Worm (Caenorhabditis elegans): Measurements from ENCODE around the gene Y48G9A.9.

The Y48G9A.9 gene

DNA sequence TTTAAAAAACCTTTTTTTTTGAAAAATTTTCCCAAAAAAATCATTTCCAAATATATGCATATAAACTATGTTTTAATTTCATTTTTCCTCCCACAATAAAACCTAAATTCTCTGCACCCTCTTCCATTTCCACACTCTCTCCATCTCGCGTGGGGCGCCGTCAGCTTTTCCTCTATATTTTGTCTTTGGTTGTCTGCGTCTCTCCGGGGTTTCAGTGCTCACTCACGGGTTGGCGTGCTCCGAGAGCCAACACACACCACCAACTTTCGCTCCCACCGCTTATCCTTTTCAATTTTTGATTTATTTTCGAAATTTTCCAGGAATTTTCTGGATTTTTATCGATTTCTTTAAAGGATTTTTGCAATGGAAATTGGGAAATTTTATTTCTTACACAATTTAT lies 3.1 kb upstream of the Y48G9A.9 start:
- TF ChIP-seq nhr-77 (tag; optimal IDR thresholded peaks at IDR 0.05) (no peak), ces-1 (GFP tag; optimal IDR thresholded peaks at IDR 0.05) (no peak), ets-5 (GFP tag; IDR thresholded peaks at IDR 0.05) (no peak), grh-1 (GFP tag; IDR thresholded peaks at IDR 0.05) (no peak), efl-1 (optimal IDR thresholded peaks at IDR 0.05) (peak; percentile 46), efl-1 (GFP tag; optimal IDR thresholded peaks at IDR 0.05 in 1 of 2) (peak in 1 of 2 experiments; percentile 31), ceh-8 (GFP tag; optimal IDR thresholded peaks at IDR 0.05) (no peak), nhr-19 (GFP tag; conservative IDR thresholded peaks at IDR 0.05) (0 out of 2 replicates have a peak, but pooled peaks have one; percentile 10), isw-1 (GFP tag; IDR thresholded peaks at IDR 0.05) (no peak), C04F5.9 (tag; optimal IDR thresholded peaks at IDR 0.05) (no peak), fkh-8 (tag; optimal IDR thresholded peaks at IDR 0.05) (peak; percentile 38), hlh-17 (GFP tag; optimal IDR thresholded peaks at IDR 0.05; ENCODE audit: borderline replicate concordance) (no peak), mef-2 (tag; optimal IDR thresholded peaks at IDR 0.05) (no peak), nhr-76 (tag; optimal IDR thresholded peaks at IDR 0.05) (no peak), blmp-1 (tag; optimal IDR thresholded peaks at IDR 0.05) (no peak), mab-9 (GFP tag; IDR thresholded peaks at IDR 0.05) (no peak), nhr-90 (tag; optimal IDR thresholded peaks at IDR 0.05; ENCODE audit: poor library complexity) (no peak), elt-2 (tag; optimal IDR thresholded peaks at IDR 0.05) (peak; percentile 1), nhr-85 (tag) (no peak), fkh-10 (GFP tag; optimal IDR thresholded peaks at IDR 0.05) (no peak), ztf-11 (tag; optimal IDR thresholded peaks at IDR 0.05) (no peak), nhr-11 (tag; optimal IDR thresholded peaks at IDR 0.05) (no peak), lin-39 (tag; optimal IDR thresholded peaks at IDR 0.05) (no peak), dpl-1 (GFP tag; optimal IDR thresholded peaks at IDR 0.05) (peak in 1 of 3 experiments; percentile 2), nhr-47 (tag; optimal IDR thresholded peaks at IDR 0.05) (no peak), Y116A8C.19 (tag; optimal IDR thresholded peaks at IDR 0.05; ENCODE audit: borderline replicate concordance) (no peak), pax-3 (tag; optimal IDR thresholded peaks at IDR 0.05) (no peak), unc-130 (tag; optimal IDR thresholded peaks at IDR 0.05) (no peak), nhr-71 (tag; optimal IDR thresholded peaks at IDR 0.05) (peak; percentile 61), nhr-84 (tag; optimal IDR thresholded peaks at IDR 0.05) (no peak), hpl-2 (GFP tag; optimal IDR thresholded peaks at IDR 0.05) (no peak), C16A3.4 (tag; optimal IDR thresholded peaks at IDR 0.05) (no peak), ama-1 (optimal IDR thresholded peaks at IDR 0.05) (no peak), fkh-4 (tag; optimal IDR thresholded peaks at IDR 0.05; ENCODE audit: borderline replicate concordance) (no peak), lir-3 (tag; optimal IDR thresholded peaks at IDR 0.05; ENCODE audit: poor library complexity) (no peak), xbp-1 (tag; optimal IDR thresholded peaks at IDR 0.05) (no peak), mep-1 (tag; optimal IDR thresholded peaks at IDR 0.05) (peak; percentile 9), lin-35 (GFP tag; optimal IDR thresholded peaks at IDR 0.05) (peak in 1 of 2 experiments; percentile 13), C34B4.2 (tag; optimal IDR thresholded peaks at IDR 0.05) (no peak), pag-3 (tag; optimal IDR thresholded peaks at IDR 0.05; ENCODE audit: borderline replicate concordance, insufficient read depth) (no peak), nhr-20 (tag; optimal IDR thresholded peaks at IDR 0.05) (no peak), dsc-1 (tag; optimal IDR thresholded peaks at IDR 0.05) (peak; percentile 40), efl-3 (GFP tag; optimal IDR thresholded peaks at IDR 0.05) (no peak), ceh-88 (GFP tag; IDR thresholded peaks at IDR 0.05) (no peak), egl-27 (tag; optimal IDR thresholded peaks at IDR 0.05) (no peak), lin-15B (tag; optimal IDR thresholded peaks at IDR 0.05) (no peak), unc-98 (GFP tag; IDR thresholded peaks at IDR 0.05) (no peak), tbx-2 (tag; optimal IDR thresholded peaks at IDR 0.05) (peak; percentile 3), egl-13 (tag; optimal IDR thresholded peaks at IDR 0.05) (no peak), jun-1 (tag; optimal IDR thresholded peaks at IDR 0.05) (no peak), lsy-2 (tag; optimal IDR thresholded peaks at IDR 0.05) (peak; percentile 22 to 30), tlp-1 (tag; optimal IDR thresholded peaks at IDR 0.05) (no peak), irx-1 (tag; optimal IDR thresholded peaks at IDR 0.05) (no peak), nhr-28 (tag; optimal IDR thresholded peaks at IDR 0.05) (no peak)

Data from whole organism, L1 larva.